Fruit fly (Drosophila melanogaster) whole organism, pupa: ENCODE measurements around the gene CG15550.

Experiments
- CG12605 ChIP-seq: fragments of 200-800 bp; sonication (Bioruptor generic); IDR thresholded peaks from 2 replicates; pipeline ENCODE4 v1.3.6; 2022; ENCODE audit warnings: missing biosample characterization, missing genetic modification characterization
- CG13204 ChIP-seq: fragments of 200-800 bp; sonication (Bioruptor generic); optimal IDR thresholded peaks from 2 replicates; lab custom pipeline; 2018; ENCODE audit warnings: missing biosample characterization, mild to moderate bottlenecking, missing genetic modification characterization, moderate library complexity
- CG14655 ChIP-seq: fragments of 200-800 bp; sonication (Bioruptor generic); optimal IDR thresholded peaks from 3 replicates; lab custom pipeline; 2017; ENCODE audit warnings: mild to moderate bottlenecking, missing biosample characterization, missing genetic modification reagents, missing genetic modification characterization
- CG15710 ChIP-seq: fragments of 200-800 bp; sonication (Bioruptor generic); optimal IDR thresholded peaks from 2 replicates; lab custom pipeline; 2018; ENCODE audit warnings: missing biosample characterization, mild to moderate bottlenecking, missing genetic modification characterization, moderate library complexity
- CG34367 ChIP-seq: fragments of 200-800 bp; sonication (Bioruptor generic); optimal IDR thresholded peaks from 2 replicates; lab custom pipeline; 2018; ENCODE audit warnings: missing biosample characterization, mild to moderate bottlenecking, missing genetic modification characterization
- CG4496 ChIP-seq: fragments of 200-800 bp; sonication (Bioruptor generic); IDR thresholded peaks from 3 replicates; pipeline ENCODE4 v1.3.6; 2022; ENCODE audit warnings: missing biosample characterization, missing genetic modification characterization
- CG8159 ChIP-seq: fragments of 200-800 bp; sonication (Bioruptor generic); optimal IDR thresholded peaks from 3 replicates; lab custom pipeline; 2018; ENCODE audit warnings: missing biosample characterization, mild to moderate bottlenecking, missing genetic modification characterization, moderate library complexity
- CG9948 ChIP-seq: fragments of 200-800 bp; sonication (Bioruptor generic); optimal IDR thresholded peaks from 2 replicates; lab custom pipeline; 2018; ENCODE audit warnings: missing biosample characterization, mild to moderate bottlenecking, missing genetic modification characterization, moderate library complexity
- EcR ChIP-seq: fragments of 200-800 bp; sonication (Bioruptor generic); optimal IDR thresholded peaks from 3 replicates; lab custom pipeline; 2019; ENCODE audit warnings: missing biosample characterization, missing genetic modification characterization, mild to moderate bottlenecking, moderate library complexity, missing genetic modification reagents
- Snoo ChIP-seq: fragments of 200-800 bp; sonication (Bioruptor generic); optimal IDR thresholded peaks from 3 replicates; lab custom pipeline; 2017; ENCODE audit warnings: missing biosample characterization, mild to moderate bottlenecking, missing genetic modification characterization, inconsistent platforms

DNA sequence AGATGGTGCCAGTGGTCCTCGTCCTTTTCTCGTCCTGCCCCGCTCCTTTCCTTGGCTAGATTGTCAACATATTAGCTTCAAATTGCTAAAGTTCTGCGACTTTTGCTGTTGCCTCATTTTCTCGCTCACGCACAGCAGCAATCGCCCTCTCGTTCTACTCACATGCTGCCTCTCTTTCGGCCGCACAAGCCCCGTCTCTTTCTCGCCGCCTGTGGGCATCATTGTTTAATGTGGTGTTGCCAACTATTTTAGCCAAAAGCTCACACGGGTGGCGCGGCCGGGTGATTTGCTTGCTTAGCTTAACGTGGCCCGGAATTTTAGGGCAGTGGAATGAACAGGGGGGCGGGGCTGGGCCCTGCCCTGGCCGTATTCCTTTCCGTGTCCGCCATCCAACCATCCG is 3.3 kb upstream of the CG15550 start:
- no peak for TF ChIP-seq CG14655
- no peak for TF ChIP-seq CG13204 (GFP tag; lab: Kevin White, UChicago)
- TF ChIP-seq CG34367, result no peak
- TF ChIP-seq CG4496 (GFP tag; lab: Robert Waterston, UW), result no peak
- no peak for TF ChIP-seq CG12605 (GFP tag; lab: Robert Waterston, UW)
- no peak for TF ChIP-seq CG9948
- no peak for TF ChIP-seq CG8159
- no peak for TF ChIP-seq Snoo (tag; lab: Kevin White, UChicago)
- TF ChIP-seq EcR, result no peak
- no peak for TF ChIP-seq CG15710 (tag; lab: Kevin White, UChicago)
